Fruit fly (Drosophila melanogaster) whole organism, adult: ENCODE measurements around the gene Polr1C.

Experiments
- CG11617 ChIP-seq: fragments of 200-800 bp; sonication (Bioruptor generic); optimal IDR thresholded peaks from 2 replicates; lab custom pipeline; 2017; ENCODE audit warnings: mild to moderate bottlenecking, missing biosample characterization, missing genetic modification reagents, missing genetic modification characterization
- CG12768 ChIP-seq: fragments of 200-800 bp; sonication (Bioruptor generic); optimal IDR thresholded peaks from 2 replicates; lab custom pipeline; 2017; ENCODE audit warnings: missing biosample characterization, missing genetic modification characterization, mild to moderate bottlenecking, moderate library complexity, missing genetic modification reagents
- CG14711 ChIP-seq: fragments of 200-800 bp; sonication (Bioruptor generic); optimal IDR thresholded peaks from 2 replicates; lab custom pipeline; 2018; ENCODE audit warnings: missing biosample characterization, mild to moderate bottlenecking, missing genetic modification characterization, moderate library complexity
- CG1620 ChIP-seq: fragments of 200-800 bp; sonication (Bioruptor generic); optimal IDR thresholded peaks from 2 replicates; lab custom pipeline; 2016; ENCODE audit warnings: missing biosample characterization, missing genetic modification characterization
- CG33017 ChIP-seq: fragments of 200-800 bp; sonication (Bioruptor generic); optimal IDR thresholded peaks from 2 replicates; lab custom pipeline; 2018; ENCODE audit warnings: missing biosample characterization, mild to moderate bottlenecking, missing genetic modification characterization, moderate library complexity
- CG5204 ChIP-seq: fragments of 200-800 bp; sonication (Bioruptor generic); optimal IDR thresholded peaks from 2 replicates; lab custom pipeline; 2016; ENCODE audit warnings: missing biosample characterization, missing genetic modification characterization
- CG7045 ChIP-seq: fragments of 200-800 bp; sonication (Bioruptor generic); optimal IDR thresholded peaks from 2 replicates; lab custom pipeline; 2017; ENCODE audit warnings: missing biosample characterization, mild to moderate bottlenecking, missing genetic modification characterization
- CG7101 ChIP-seq: fragments of 200-800 bp; sonication (Bioruptor generic); optimal IDR thresholded peaks from 2 replicates; lab custom pipeline; 2018; ENCODE audit warnings: missing biosample characterization, mild to moderate bottlenecking, missing genetic modification characterization, moderate library complexity
- Clk ChIP-seq: fragments of 200-800 bp; sonication (Bioruptor generic); optimal IDR thresholded peaks from 2 replicates; lab custom pipeline; 2017; ENCODE audit warnings: missing biosample characterization, missing genetic modification characterization
- Crg-1 ChIP-seq: fragments of 200-800 bp; sonication (Bioruptor generic); optimal IDR thresholded peaks from 2 replicates; lab custom pipeline; 2016; ENCODE audit warnings: missing biosample characterization, missing genetic modification characterization
- Hr96 ChIP-seq: fragments of 200-800 bp; sonication (Bioruptor generic); optimal IDR thresholded peaks from 2 replicates; lab custom pipeline; 2016; ENCODE audit warnings: missing biosample characterization, missing genetic modification characterization
- Mnt ChIP-seq: fragments of 200-800 bp; sonication (Bioruptor generic); optimal IDR thresholded peaks from 2 replicates; lab custom pipeline; 2016; ENCODE audit warnings: missing biosample characterization, mild to moderate bottlenecking, missing genetic modification characterization
- bab1 ChIP-seq: fragments of 200-800 bp; sonication (Bioruptor generic); optimal IDR thresholded peaks from 3 replicates; lab custom pipeline; 2019; ENCODE audit warnings: missing biosample characterization, mild to moderate bottlenecking, missing genetic modification characterization, moderate library complexity
- cic ChIP-seq: fragments of 200-800 bp; sonication (Bioruptor generic); optimal IDR thresholded peaks from 2 replicates; lab custom pipeline; 2017; ENCODE audit warnings: missing biosample characterization, mild to moderate bottlenecking, missing genetic modification characterization, moderate library complexity
- cnc ChIP-seq, 2 experiments: fragments of >200 bp; optimal IDR thresholded peaks; 2 replicates each; lab custom pipeline; 2017
- kay ChIP-seq: fragments of 200-800 bp; sonication (Bioruptor generic); peaks from one replicate; lab custom pipeline; 2016; ENCODE audit warnings: missing biosample characterization, missing genetic modification characterization, borderline replicate concordance
- ovo ChIP-seq: fragments of 200-800 bp; sonication (Bioruptor generic); optimal IDR thresholded peaks from 2 replicates; lab custom pipeline; 2016; ENCODE audit warnings: missing biosample characterization, missing genetic modification characterization
- pad ChIP-seq: fragments of 200-800 bp; sonication (Bioruptor generic); optimal IDR thresholded peaks from 3 replicates; lab custom pipeline; 2017; ENCODE audit warnings: missing biosample characterization, missing genetic modification characterization, mild to moderate bottlenecking, moderate library complexity, missing genetic modification reagents
- tj ChIP-seq: fragments of 200-800 bp; sonication (Bioruptor generic); optimal IDR thresholded peaks from 3 replicates; lab custom pipeline; 2017; ENCODE audit warnings: missing biosample characterization, mild to moderate bottlenecking, missing genetic modification characterization, moderate library complexity
- toe ChIP-seq: fragments of 200-800 bp; sonication (Bioruptor generic); optimal IDR thresholded peaks from 2 replicates; lab custom pipeline; 2016; ENCODE audit warnings: missing biosample characterization, missing genetic modification characterization

Polr1C gene

dm6 chr2L:5005464-5005764 is 36.6 kb downstream of the Polr1C start:
- TF ChIP-seq CG12768 (GFP tag; lab: Kevin White, UChicago) (no peak), cic (GFP tag; lab: Kevin White, UChicago) (no peak), CG33017 (tag; lab: Kevin White, UChicago) (no peak), toe (GFP tag; lab: Kevin White, UChicago) (no peak), Crg-1 (no peak), kay (GFP tag; lab: Kevin White, UChicago) (no peak), Hr96 (GFP tag; lab: Kevin White, UChicago) (no peak), Clk (GFP tag; lab: Kevin White, UChicago) (no peak), cnc (optimal IDR thresholded peaks at IDR 0.05; lab: Kevin White, UChicago) (no peak), CG14711 (no peak), CG11617 (GFP tag; lab: Kevin White, UChicago) (no peak), pad (no peak), ovo (GFP tag; lab: Kevin White, UChicago) (no peak), CG7045 (GFP tag; lab: Kevin White, UChicago) (no peak), bab1 (GFP tag; lab: Kevin White, UChicago) (no peak), CG5204 (no peak), CG1620 (GFP tag; lab: Kevin White, UChicago) (no peak), Mnt (GFP tag; lab: Kevin White, UChicago) (no peak)

- TF ChIP-seq pad (no peak), Mnt (GFP tag; lab: Kevin White, UChicago) (no peak), ovo (GFP tag; lab: Kevin White, UChicago) (peak; percentile 42), CG14711 (no peak)
These were observed 37.5 kb downstream of the Polr1C start for dm6 chr2L:5006323-5006722.

DNA sequence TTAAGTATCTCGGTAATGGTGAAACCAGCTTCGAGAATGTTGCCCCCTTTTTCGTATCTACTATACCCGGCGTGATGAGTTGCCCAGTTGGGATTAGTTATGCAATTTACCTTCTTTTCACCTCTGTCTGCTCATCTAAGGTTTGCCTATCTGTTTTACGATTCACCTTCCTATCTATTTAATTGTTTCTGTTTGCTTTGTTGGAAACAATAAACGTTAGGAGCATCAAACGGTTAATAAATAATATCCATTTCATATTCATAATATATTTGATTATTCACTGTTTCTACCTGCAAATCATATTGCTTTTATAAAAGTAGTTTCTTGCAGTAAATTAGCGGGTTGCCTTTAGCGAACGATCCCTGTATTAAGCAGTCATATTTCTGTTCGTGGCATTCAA is 38.5 kb downstream of the Polr1C start:
- TF ChIP-seq bab1 (GFP tag; lab: Kevin White, UChicago) (peak; percentile 40), kay (GFP tag; lab: Kevin White, UChicago) (no peak), Mnt (GFP tag; lab: Kevin White, UChicago) (no peak), CG11617 (GFP tag; lab: Kevin White, UChicago) (peak; percentile 13), CG33017 (tag; lab: Kevin White, UChicago) (peak; percentile 76), CG7045 (GFP tag; lab: Kevin White, UChicago) (peak; percentile 39), Hr96 (GFP tag; lab: Kevin White, UChicago) (no peak), CG12768 (GFP tag; lab: Kevin White, UChicago) (peak; percentile 60), CG5204 (no peak), CG7101 (tag; lab: Kevin White, UChicago) (peak; percentile 65), ovo (GFP tag; lab: Kevin White, UChicago) (peak; percentile 25), cic (GFP tag; lab: Kevin White, UChicago) (peak; percentile 65), pad (peak; percentile 22), Crg-1 (no peak), CG14711 (peak; percentile 53), Clk (GFP tag; lab: Kevin White, UChicago) (no peak), toe (GFP tag; lab: Kevin White, UChicago) (no peak), tj (peak; percentile 4), cnc (optimal IDR thresholded peaks at IDR 0.05; lab: Kevin White, UChicago) (no peak), CG1620 (GFP tag; lab: Kevin White, UChicago) (no peak)

dm6 chr2L:5009306-5010030 is 40.7 kb downstream of the Polr1C start, which contains the start of gene Rtnl1:
Gene Rtnl1 (minus strand): TSS chr2L:5009720.
- TF ChIP-seq CG11617 (GFP tag; lab: Kevin White, UChicago) = peak; percentile 11
- peak; percentile 70 for TF ChIP-seq cic (GFP tag; lab: Kevin White, UChicago)
- peak; percentile 17 for TF ChIP-seq CG7101 (tag; lab: Kevin White, UChicago)
- peak; percentile 28 for TF ChIP-seq tj
- TF ChIP-seq toe (GFP tag; lab: Kevin White, UChicago) = no peak
- peak; percentile 22 for TF ChIP-seq pad
- peak; percentile 26 for TF ChIP-seq CG12768 (GFP tag; lab: Kevin White, UChicago)
- TF ChIP-seq Hr96 (GFP tag; lab: Kevin White, UChicago) = no peak
- peak; percentile 33 for TF ChIP-seq Crg-1
- TF ChIP-seq bab1 (GFP tag; lab: Kevin White, UChicago) = peak; percentile 81
- TF ChIP-seq CG14711 = peak; percentile 33
- TF ChIP-seq Mnt (GFP tag; lab: Kevin White, UChicago) = peak; percentile 42
- TF ChIP-seq CG33017 (tag; lab: Kevin White, UChicago) = peak; percentile 34
- TF ChIP-seq Clk (GFP tag; lab: Kevin White, UChicago) = peak; percentile 15
- no peak for TF ChIP-seq kay (GFP tag; lab: Kevin White, UChicago)
- no peak for TF ChIP-seq ovo (GFP tag; lab: Kevin White, UChicago)
- TF ChIP-seq CG1620 (GFP tag; lab: Kevin White, UChicago) = peak; percentile 66
- no peak for TF ChIP-seq CG7045 (GFP tag; lab: Kevin White, UChicago)
- no peak for TF ChIP-seq CG5204

DNA sequence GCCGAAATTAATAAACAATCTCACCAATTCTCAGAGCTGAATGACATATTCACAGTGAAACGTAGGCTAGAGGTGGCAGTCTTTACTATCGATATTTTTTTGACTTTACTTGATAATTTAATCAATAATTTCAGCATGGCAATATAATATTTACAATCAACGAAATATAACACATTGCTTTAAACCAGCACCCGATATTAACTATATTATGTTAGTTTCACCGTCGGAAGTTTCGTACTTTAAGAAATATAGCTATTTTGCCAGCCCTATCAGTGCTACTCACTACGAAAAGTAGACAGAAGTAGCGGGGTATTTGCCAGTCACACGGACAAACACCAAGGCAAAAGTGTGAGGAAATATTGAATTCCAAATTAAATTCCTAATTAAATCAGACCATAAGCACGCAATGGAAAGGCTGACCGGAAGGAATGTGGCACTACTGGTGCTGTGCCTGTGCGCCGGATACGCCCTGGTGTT is 42.0 kb downstream of the Polr1C start, which contains the start of the genes CG31917, Tfb5 and SelT:
TSS of gene CG31917 (minus strand) at position 51 of the 477 bp plus-strand sequence.
TSS of gene Tfb5 (minus strand) at position 51 of the 477 bp plus-strand sequence.
TSS of gene SelT (plus strand) at position 139 of the 477 bp plus-strand sequence.
- TF ChIP-seq CG12768 (GFP tag; lab: Kevin White, UChicago) (peak; percentile 55), CG14711 (peak; percentile 58), CG7101 (tag; lab: Kevin White, UChicago) (peak; percentile 73), Crg-1 (peak; percentile 52), pad (peak; percentile 85), CG5204 (no peak), toe (GFP tag; lab: Kevin White, UChicago) (peak; percentile 82), kay (GFP tag; lab: Kevin White, UChicago) (no peak), Mnt (GFP tag; lab: Kevin White, UChicago) (peak; percentile 56), bab1 (GFP tag; lab: Kevin White, UChicago) (peak; percentile 83), ovo (GFP tag; lab: Kevin White, UChicago) (peak; percentile 52), tj (peak; percentile 49), CG7045 (GFP tag; lab: Kevin White, UChicago) (peak; percentile 61), CG33017 (tag; lab: Kevin White, UChicago) (peak; percentile 37), cnc (optimal IDR thresholded peaks at IDR 0.05; lab: Kevin White, UChicago) (no peak), cic (GFP tag; lab: Kevin White, UChicago) (no peak), CG11617 (GFP tag; lab: Kevin White, UChicago) (peak; percentile 73), CG1620 (GFP tag; lab: Kevin White, UChicago) (peak; percentile 78), Hr96 (GFP tag; lab: Kevin White, UChicago) (peak; percentile 71), Clk (GFP tag; lab: Kevin White, UChicago) (peak; percentile 20)
